Worm (Caenorhabditis elegans) whole organism, late embryonic: Measurements from ENCODE around the gene srsx-25.
A peak's percentile ranks its signal among the peaks of the same experiment; 100 is the strongest.

Experiments
- ceh-2 ChIP-seq: sonication (generic microtip); optimal IDR thresholded peaks from 2 replicates; lab custom pipeline; 2016; ENCODE audit warnings: missing genotype, missing genetic modification characterization, missing compliant biosample characterization
- ceh-31 ChIP-seq: sonication (generic microtip); optimal IDR thresholded peaks from 2 replicates; lab custom pipeline; 2016; ENCODE audit warnings: missing genetic modification characterization, missing compliant biosample characterization
- dve-1 ChIP-seq: sonication (generic microtip); optimal IDR thresholded peaks from 2 replicates; lab custom pipeline; 2017; ENCODE audit warnings: antibody characterized with exemption, mild to moderate bottlenecking, missing genetic modification characterization, missing compliant biosample characterization
- ets-4 ChIP-seq: sonication (generic microtip); optimal IDR thresholded peaks from 2 replicates; lab custom pipeline; 2016; ENCODE audit warnings: missing genetic modification characterization, missing compliant biosample characterization
- eyg-1 ChIP-seq: sonication (generic microtip); optimal IDR thresholded peaks from 2 replicates; lab custom pipeline; 2016; ENCODE audit warnings: missing genotype, missing genetic modification characterization, missing compliant biosample characterization
- gmeb-2 ChIP-seq: sonication (generic microtip); optimal IDR thresholded peaks from 2 replicates; lab custom pipeline; 2016; ENCODE audit warnings: missing genetic modification characterization, inconsistent platforms, missing compliant biosample characterization
- hlh-15 ChIP-seq: sonication (generic microtip); optimal IDR thresholded peaks from 2 replicates; lab custom pipeline; 2016; ENCODE audit warnings: missing genetic modification characterization, missing compliant biosample characterization
- hlh-30 ChIP-seq: sonication (generic microtip); optimal IDR thresholded peaks from 2 replicates; lab custom pipeline; 2017; ENCODE audit warnings: antibody characterized with exemption, missing genetic modification characterization, missing compliant biosample characterization; ENCODE audit not compliant: insufficient read depth
- hlh-8 ChIP-seq: sonication (generic microtip); optimal IDR thresholded peaks from 2 replicates; lab custom pipeline; 2016; ENCODE audit warnings: missing genotype, missing genetic modification characterization, missing compliant biosample characterization
- nfya-1 ChIP-seq: sonication (generic microtip); optimal IDR thresholded peaks from 2 replicates; lab custom pipeline; 2017; ENCODE audit warnings: missing genetic modification characterization, mild to moderate bottlenecking, missing compliant biosample characterization, antibody characterized with exemption, moderate library complexity
- pat-9 ChIP-seq: fragments of 200-800 bp; sonication (Bioruptor generic); optimal IDR thresholded peaks from 2 replicates; lab custom pipeline; 2018; ENCODE audit warnings: mild to moderate bottlenecking, missing genetic modification characterization, moderate library complexity, missing compliant biosample characterization
- pha-2 ChIP-seq: sonication (generic microtip); optimal IDR thresholded peaks from 2 replicates; lab custom pipeline; 2017; ENCODE audit warnings: mild to moderate bottlenecking, missing genetic modification characterization, missing compliant biosample characterization
- pros-1 ChIP-seq: fragments of 150-350 bp; optimal IDR thresholded peaks from 2 replicates; lab custom pipeline; 2014; ENCODE audit warnings: missing biosample characterization, missing genetic modification reagents, missing genetic modification characterization
- sox-2 ChIP-seq: fragments of 200-800 bp; sonication (Bioruptor generic); IDR thresholded peaks from 2 replicates; pipeline ENCODE4 v1.3.6; 2022; ENCODE audit warnings: missing genetic modification reagents, missing genetic modification characterization, missing compliant biosample characterization
- tbx-2 ChIP-seq: sonication (generic microtip); optimal IDR thresholded peaks from 2 replicates; lab custom pipeline; 2016; ENCODE audit warnings: missing genetic modification characterization, missing compliant biosample characterization
- unc-55 ChIP-seq: sonication (generic microtip); optimal IDR thresholded peaks from 2 replicates; lab custom pipeline; 2017; ENCODE audit warnings: missing biosample characterization, missing genetic modification reagents, missing genetic modification characterization
- unc-86 ChIP-seq: sonication (generic microtip); optimal IDR thresholded peaks from 2 replicates; lab custom pipeline; 2016; ENCODE audit warnings: missing genetic modification characterization, missing compliant biosample characterization
- ztf-16 ChIP-seq: sonication (generic microtip); optimal IDR thresholded peaks from 2 replicates; lab custom pipeline; 2017; ENCODE audit warnings: missing genetic modification characterization, missing compliant biosample characterization

The srsx-25 gene

ce11 chrIV:13412845-13413383, 47.9 kb downstream of the srsx-25 start, which contains the start of gene gcl-1:
TSS of gene gcl-1 (minus strand) at chrIV:13412895.
- TF ChIP-seq nfya-1 (tag; lab: Kevin White, UChicago): peak; percentile 11
- TF ChIP-seq gmeb-2: no peak
- TF ChIP-seq pha-2 (tag; lab: Kevin White, UChicago): no peak
- no peak for TF ChIP-seq pros-1 (tag; lab: Kevin White, UChicago)
- TF ChIP-seq ceh-2: no peak
- TF ChIP-seq hlh-30 (tag; lab: Kevin White, UChicago): peak; percentile 55
- peak; percentile 13 for TF ChIP-seq hlh-8 (tag; lab: Kevin White, UChicago)
- no peak for TF ChIP-seq unc-55 (GFP tag; lab: Kevin White, UChicago)

DNA sequence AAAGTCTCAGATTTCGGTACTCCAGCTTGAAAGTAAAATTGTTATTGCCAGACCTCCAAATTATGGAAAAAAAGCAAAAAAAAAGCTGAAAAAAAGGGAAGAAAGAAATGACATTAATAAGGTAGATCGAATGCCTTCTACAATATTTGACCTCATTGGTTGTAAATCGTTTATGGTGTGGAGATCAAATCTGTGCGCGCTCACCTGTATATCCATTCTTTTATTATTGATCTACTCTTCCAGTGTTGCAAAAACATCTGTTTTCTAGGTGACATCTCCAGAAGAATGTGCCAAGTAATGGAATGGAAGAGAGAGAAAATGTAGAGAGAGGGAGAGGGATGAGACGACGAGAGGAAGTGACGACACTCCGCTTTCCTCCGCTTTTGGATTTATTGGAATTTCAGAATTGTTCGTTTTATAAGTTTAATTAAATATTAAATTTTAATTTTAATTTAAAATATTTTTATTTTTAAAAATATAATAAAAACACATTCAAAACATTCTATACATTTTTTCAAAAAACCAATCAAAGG, 50.8 kb downstream of the srsx-25 start, which contains the start of the genes pik-1 and aptf-2:
pik-1 (plus strand) TSS at position 303 of the 533 bp plus-strand sequence.
aptf-2 (minus strand) TSS at position 313 of the 533 bp plus-strand sequence.
- no peak for TF ChIP-seq ets-4 (tag; lab: Kevin White, UChicago)
- TF ChIP-seq eyg-1 (tag; lab: Kevin White, UChicago): no peak
- no peak for TF ChIP-seq tbx-2 (tag; lab: Kevin White, UChicago)
- TF ChIP-seq hlh-8 (tag; lab: Kevin White, UChicago): no peak
- no peak for TF ChIP-seq unc-86
- no peak for TF ChIP-seq pat-9 (tag; lab: Kevin White, UChicago)
- TF ChIP-seq sox-2 (GFP tag; lab: Robert Waterston, UW): no peak
- no peak for TF ChIP-seq ztf-16 (tag; lab: Kevin White, UChicago)
- TF ChIP-seq ceh-31: no peak
- no peak for TF ChIP-seq dve-1 (tag; lab: Kevin White, UChicago)
- no peak for TF ChIP-seq hlh-15 (tag; lab: Kevin White, UChicago)
- TF ChIP-seq, all 69 proteins: peak for 0
